Fruit fly (Drosophila melanogaster): ENCODE measurements around the gene CG31778.

DNA sequence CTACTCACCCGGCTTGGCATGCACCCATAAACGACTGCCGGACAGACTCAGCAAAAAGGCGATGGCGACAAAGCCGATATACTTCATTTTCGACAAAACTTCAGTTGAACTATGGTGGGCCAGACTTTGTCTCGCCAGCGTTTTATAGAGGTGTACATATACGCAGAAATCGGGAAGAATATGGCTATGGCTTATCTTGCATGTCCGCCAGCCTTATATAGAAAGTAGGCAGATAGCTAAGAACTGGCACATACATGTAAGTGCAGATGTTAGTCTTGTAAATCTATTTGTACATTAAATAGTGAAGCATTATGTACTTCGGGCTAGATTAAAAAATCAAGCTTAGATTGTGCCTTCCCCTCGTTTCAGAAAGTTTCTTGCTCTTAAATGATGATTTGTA is 12.2 kb downstream of the CG31778 start, which contains the start of gene CG3513:
- TF ChIP-seq CG8478 (optimal IDR thresholded peaks at IDR 0.05) (no peak), CTCF (optimal IDR thresholded peaks at IDR 0.05) (no peak)
